Fruit fly (Drosophila melanogaster) whole organism, prepupa: ENCODE measurements around the gene CG8833.

ENCODE experiments used
- Blimp-1 ChIP-seq: fragments of 200-800 bp; sonication (Bioruptor generic); optimal IDR thresholded peaks from 3 replicates; lab custom pipeline; 2017; ENCODE audit warnings: missing biosample characterization, missing genetic modification characterization, mild to moderate bottlenecking, moderate library complexity, missing genetic modification reagents
- CG10631 ChIP-seq: fragments of 200-800 bp; sonication (Bioruptor generic); optimal IDR thresholded peaks from 2 replicates; lab custom pipeline; 2016; ENCODE audit warnings: missing biosample characterization, missing genetic modification characterization
- CG16779 ChIP-seq: fragments of 200-800 bp; sonication (Bioruptor generic); optimal IDR thresholded peaks from 3 replicates; lab custom pipeline; 2017; ENCODE audit warnings: missing biosample characterization, mild to moderate bottlenecking, missing genetic modification characterization
- Ets96B ChIP-seq: fragments of 200-800 bp; optimal IDR thresholded peaks from 2 replicates; lab custom pipeline; 2019; ENCODE audit warnings: missing biosample characterization, mild to moderate bottlenecking, missing genetic modification characterization, moderate library complexity
- Hr39 ChIP-seq: fragments of 200-800 bp; sonication (Bioruptor generic); optimal IDR thresholded peaks from 2 replicates; lab custom pipeline; 2016; ENCODE audit warnings: missing biosample characterization, missing genetic modification characterization
- Met ChIP-seq: fragments of 200-800 bp; sonication (Bioruptor generic); optimal IDR thresholded peaks from 3 replicates; lab custom pipeline; 2016; ENCODE audit warnings: missing biosample characterization, missing genetic modification characterization
- fd59A ChIP-seq: fragments of 200-800 bp; sonication (Bioruptor generic); optimal IDR thresholded peaks from 2 replicates; lab custom pipeline; 2017; ENCODE audit warnings: missing biosample characterization, mild to moderate bottlenecking, missing genetic modification characterization, missing genetic modification reagents
- lz ChIP-seq: fragments of 200-800 bp; sonication (Bioruptor generic); optimal IDR thresholded peaks from 3 replicates; lab custom pipeline; 2016; ENCODE audit warnings: missing biosample characterization, missing genetic modification characterization
- vri ChIP-seq: fragments of 200-800 bp; sonication (Bioruptor generic); optimal IDR thresholded peaks from 3 replicates; lab custom pipeline; 2016; ENCODE audit warnings: missing biosample characterization, mild to moderate bottlenecking, missing genetic modification characterization

dm6 chr3L:13946003-13946402, 17.2 kb upstream of the CG8833 start:
- TF ChIP-seq Ets96B (no peak), CG16779 (tag; lab: Kevin White, UChicago) (no peak), lz (no peak), Met (no peak), Hr39 (GFP tag; lab: Kevin White, UChicago) (no peak), vri (GFP tag; lab: Kevin White, UChicago) (no peak), Blimp-1 (GFP tag; lab: Kevin White, UChicago) (no peak), CG10631 (GFP tag; lab: Kevin White, UChicago) (no peak), fd59A (no peak)
